Fruit fly (Drosophila melanogaster): ENCODE results near the gene COX5BL.

COX5BL gene

DNA sequence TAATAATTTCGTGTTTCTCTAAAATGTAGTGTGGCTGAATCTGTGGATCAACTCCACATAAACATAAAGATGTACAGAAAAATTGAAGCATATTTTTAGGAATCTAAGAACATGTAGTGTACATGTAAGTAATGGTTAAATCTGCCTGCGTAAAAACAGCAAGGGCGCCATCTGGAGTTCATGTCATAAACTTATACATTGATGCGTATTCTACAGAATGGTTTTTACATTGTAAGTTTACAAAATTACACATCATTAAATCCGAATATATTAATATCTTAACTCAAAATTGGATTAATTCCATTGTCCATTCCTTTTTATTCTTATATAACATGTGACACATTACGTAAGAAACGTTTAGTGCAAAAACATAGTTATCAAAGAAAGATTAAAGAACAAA, 32.2 kb upstream of the COX5BL start (continued):
- no peak for TF ChIP-seq CG13296 (GFP tag; optimal IDR thresholded peaks at IDR 0.05)
- TF ChIP-seq CG14710 (tag; optimal IDR thresholded peaks at IDR 0.05) = peak; percentile 35
- TF ChIP-seq CG16813 (GFP tag; IDR thresholded peaks at IDR 0.05; ENCODE audit: partially characterized antibody) = peak; percentile 56; the same call in 2 of the 3 replicates
- TF ChIP-seq CG2116 (GFP tag; optimal IDR thresholded peaks at IDR 0.05) = no peak
- no peak for TF ChIP-seq CG14965 (GFP tag; optimal IDR thresholded peaks at IDR 0.05; ENCODE audit: borderline replicate concordance)
- TF ChIP-seq gt (GFP tag; IDR thresholded peaks at IDR 0.05) = no peak
- no peak for TF ChIP-seq HLHmδ (GFP tag; optimal IDR thresholded peaks at IDR 0.05)
- no peak for TF ChIP-seq CG10565 (GFP tag; optimal IDR thresholded peaks at IDR 0.05)
- no peak for TF ChIP-seq Ptx1 (GFP tag; IDR thresholded peaks at IDR 0.05)
- TF ChIP-seq Lim3 (GFP tag; IDR thresholded peaks at IDR 0.05) = no peak
- TF ChIP-seq Atf6 (GFP tag; IDR thresholded peaks at IDR 0.05) = no peak
- no peak for TF ChIP-seq Blimp-1 (GFP tag; optimal IDR thresholded peaks at IDR 0.05)
- no peak for TF ChIP-seq esg (GFP tag; conservative IDR thresholded peaks at IDR 0.05)
- TF ChIP-seq luna (GFP tag; optimal IDR thresholded peaks at IDR 0.05) = no peak
- no peak for TF ChIP-seq h (optimal IDR thresholded peaks at IDR 0.05)
- TF ChIP-seq wek (GFP tag; optimal IDR thresholded peaks at IDR 0.05) = no peak
- TF ChIP-seq CG5245 (GFP tag; optimal IDR thresholded peaks at IDR 0.05) = no peak
- TF ChIP-seq CG9876 (GFP tag; optimal IDR thresholded peaks at IDR 0.05) = no peak
- no peak for TF ChIP-seq ssp (GFP tag; IDR thresholded peaks at IDR 0.05)
- no peak for TF ChIP-seq CG3163 (GFP tag; optimal IDR thresholded peaks at IDR 0.05)
- peak; percentile 7 for TF ChIP-seq Mad (GFP tag; optimal IDR thresholded peaks at IDR 0.05)
- TF ChIP-seq Elba2 (GFP tag; optimal IDR thresholded peaks at IDR 0.05) = no peak
- no peak for TF ChIP-seq CG30431 (GFP tag; optimal IDR thresholded peaks at IDR 0.05)
- no peak for TF ChIP-seq org-1 (GFP tag; optimal IDR thresholded peaks at IDR 0.05)
- peak; percentile 68 for TF ChIP-seq zen (tag; optimal IDR thresholded peaks at IDR 0.05)
- no peak for TF ChIP-seq MBD-R2 (GFP tag; IDR thresholded peaks at IDR 0.05)
- TF ChIP-seq CG43689 (GFP tag; IDR thresholded peaks at IDR 0.05) = no peak
- no peak for TF ChIP-seq CG8765 (GFP tag; IDR thresholded peaks at IDR 0.05)
- no peak for TF ChIP-seq GATAe (GFP tag; conservative IDR thresholded peaks at IDR 0.05)
- no peak for TF ChIP-seq kni (GFP tag; optimal IDR thresholded peaks at IDR 0.05)
- no peak for TF ChIP-seq danr (GFP tag; IDR thresholded peaks at IDR 0.05)
- peak; percentile 46 for TF ChIP-seq CG10267 (tag; optimal IDR thresholded peaks at IDR 0.05)
- no peak for TF ChIP-seq CG3065 (GFP tag; optimal IDR thresholded peaks at IDR 0.05)
- TF ChIP-seq ERR (GFP tag; optimal IDR thresholded peaks at IDR 0.05) = no peak
- no peak for TF ChIP-seq corto (GFP tag; optimal IDR thresholded peaks at IDR 0.05)
- no peak for TF ChIP-seq Deaf1 (tag; optimal IDR thresholded peaks at IDR 0.05)
- TF ChIP-seq crol (GFP tag; IDR thresholded peaks at IDR 0.05) = no peak
- TF ChIP-seq CG1792 (GFP tag; optimal IDR thresholded peaks at IDR 0.05) = no peak
- peak; percentile 44 for TF ChIP-seq CG33213 (GFP tag; optimal IDR thresholded peaks at IDR 0.05)
- peak in 1 of 2 experiments; percentile 76 for TF ChIP-seq Pdp1 (GFP tag; optimal IDR thresholded peaks at IDR 0.05)
- TF ChIP-seq CG10274 (GFP tag; optimal IDR thresholded peaks at IDR 0.05) = no peak
- peak; percentile 32 for TF ChIP-seq CG4854 (GFP tag; optimal IDR thresholded peaks at IDR 0.05)
- TF ChIP-seq CG2129 (GFP tag; IDR thresholded peaks at IDR 0.05; ENCODE audit: partially characterized antibody) = no peak
- TF ChIP-seq NFAT (GFP tag; IDR thresholded peaks at IDR 0.05) = peak; percentile 17; the same call in 1 of the 2 replicates
- no peak for TF ChIP-seq dmrt99B (tag; optimal IDR thresholded peaks at IDR 0.05)
- TF ChIP-seq dm (GFP tag; optimal IDR thresholded peaks at IDR 0.05) = no peak
- TF ChIP-seq CG18262 (tag; optimal IDR thresholded peaks at IDR 0.05) = no peak
- TF ChIP-seq Eip74EF (GFP tag; optimal IDR thresholded peaks at IDR 0.05) = no peak
- peak; percentile 15 for TF ChIP-seq nmo (GFP tag; optimal IDR thresholded peaks at IDR 0.05)
- TF ChIP-seq CG8089 (GFP tag; optimal IDR thresholded peaks at IDR 0.05) = no peak
- TF ChIP-seq CG6791 (GFP tag; IDR thresholded peaks at IDR 0.05; ENCODE audit: partially characterized antibody) = no peak; the same call in 2 of the 3 replicates
- no peak for TF ChIP-seq Camta (GFP tag; optimal IDR thresholded peaks at IDR 0.05)
